Fruit fly (Drosophila melanogaster): Measurements from ENCODE around the gene ninaA.
A peak's percentile ranks its signal among the peaks of the same experiment; 100 is the strongest.

The ninaA gene

dm6 chr2L:837989-838388 lies 39.1 kb upstream of the ninaA start (continued):
- TF ChIP-seq sisA (GFP tag; IDR thresholded peaks at IDR 0.05) (peak; percentile 44; the same call in 1 of the 2 replicates), Optix (GFP tag; IDR thresholded peaks at IDR 0.05) (peak; percentile 56; the same call in 1 of the 3 replicates), CG12769 (tag; optimal IDR thresholded peaks at IDR 0.05) (peak; percentile 64), CG2120 (GFP tag; optimal IDR thresholded peaks at IDR 0.05) (peak; percentile 59), Drgx (GFP tag; IDR thresholded peaks at IDR 0.05) (peak; percentile 89), usp (GFP tag; optimal IDR thresholded peaks at IDR 0.05) (no peak), NC2α (GFP tag; optimal IDR thresholded peaks at IDR 0.05) (no peak), ftz-f1 (GFP tag; optimal IDR thresholded peaks at IDR 0.05) (no peak), lbe (GFP tag; optimal IDR thresholded peaks at IDR 0.05) (no peak), exex (tag; optimal IDR thresholded peaks at IDR 0.05) (no peak), CG12071 (GFP tag; optimal IDR thresholded peaks at IDR 0.05) (no peak), CG12236 (GFP tag; optimal IDR thresholded peaks at IDR 0.05) (no peak), chif (GFP tag; optimal IDR thresholded peaks at IDR 0.05) (peak; percentile 51 to 54), pita (GFP tag; optimal IDR thresholded peaks at IDR 0.05) (no peak), CG4730 (GFP tag; IDR thresholded peaks at IDR 0.05) (no peak), pnt (GFP tag; optimal IDR thresholded peaks at IDR 0.05) (peak; percentile 4), CG12659 (GFP tag; optimal IDR thresholded peaks at IDR 0.05) (no peak), CG30403 (GFP tag; optimal IDR thresholded peaks at IDR 0.05) (peak; percentile 38), CG3407 (GFP tag; optimal IDR thresholded peaks at IDR 0.05) (peak; percentile 14), fd96Cb (tag; optimal IDR thresholded peaks at IDR 0.05) (peak; percentile 34), ro (GFP tag; IDR thresholded peaks at IDR 0.05) (no peak), Dek (tag; optimal IDR thresholded peaks at IDR 0.05) (no peak), unpg (GFP tag; optimal IDR thresholded peaks at IDR 0.05) (no peak), Vsx1 (GFP tag; optimal IDR thresholded peaks at IDR 0.05) (no peak), CG17359 (tag; optimal IDR thresholded peaks at IDR 0.05) (peak; percentile 0), lmd (GFP tag; IDR thresholded peaks at IDR 0.05) (no peak), CG10366 (GFP tag; IDR thresholded peaks at IDR 0.05) (0 out of 2 replicates have a peak, but pooled peaks have one; percentile 14), CG9437 (GFP tag; optimal IDR thresholded peaks at IDR 0.05) (peak; percentile 10), CG34422 (GFP tag; IDR thresholded peaks at IDR 0.05) (no peak), Ets97D (GFP tag; optimal IDR thresholded peaks at IDR 0.05) (no peak), CG8944 (GFP tag; optimal IDR thresholded peaks at IDR 0.05) (peak; percentile 52), ATbp (GFP tag; optimal IDR thresholded peaks at IDR 0.05) (peak; percentile 38), CG9876 (GFP tag; optimal IDR thresholded peaks at IDR 0.05) (peak; percentile 54), Hand (GFP tag; optimal IDR thresholded peaks at IDR 0.05) (no peak), CG9932 (GFP tag; IDR thresholded peaks at IDR 0.05) (peak; percentile 48), Dll (GFP tag; IDR thresholded peaks at IDR 0.05; ENCODE audit: partially characterized antibody) (no peak), CG43689 (GFP tag; IDR thresholded peaks at IDR 0.05) (no peak), Oaz (GFP tag; IDR thresholded peaks at IDR 0.05) (0 out of 2 replicates have a peak, but pooled peaks have one; percentile 15), ab (GFP tag; optimal IDR thresholded peaks at IDR 0.05) (no peak), salm (tag; optimal IDR thresholded peaks at IDR 0.05) (no peak), dmrt11E (tag; optimal IDR thresholded peaks at IDR 0.05) (peak; percentile 8), pum (GFP tag; optimal IDR thresholded peaks at IDR 0.05) (no peak), row (GFP tag; IDR thresholded peaks at IDR 0.05) (peak; percentile 79), HLHmδ (GFP tag; optimal IDR thresholded peaks at IDR 0.05) (no peak), prd (optimal IDR thresholded peaks at IDR 0.05) (no peak), prd (GFP tag; IDR thresholded peaks at IDR 0.05) (peak; percentile 29; the same call in 1 of the 3 replicates), gro (GFP tag; optimal IDR thresholded peaks at IDR 0.05) (no peak), Antp (GFP tag; optimal IDR thresholded peaks at IDR 0.05) (peak; percentile 36), CG2202 (tag; optimal IDR thresholded peaks at IDR 0.05) (peak; percentile 18), Xbp1 (GFP tag; optimal IDR thresholded peaks at IDR 0.05) (peak; percentile 73), Atf6 (GFP tag; IDR thresholded peaks at IDR 0.05) (peak; percentile 27; the same call in 1 of the 2 replicates), klu (GFP tag; IDR thresholded peaks at IDR 0.05) (no peak)

Data from whole organism, embryonic.